Worm (Caenorhabditis elegans): ENCODE results near the gene gst-20.

The gst-20 gene

ce11 chrII:13640210-13640609 is 30.6 kb upstream of the gst-20 start:
- TF ChIP-seq dmd-6 (GFP tag; IDR thresholded peaks at IDR 0.05): peak; percentile 41
- no peak for TF ChIP-seq egl-27 (tag; optimal IDR thresholded peaks at IDR 0.05)
- TF ChIP-seq mdt-29 (GFP tag; IDR thresholded peaks at IDR 0.05): no peak
- no peak for TF ChIP-seq zag-1 (tag; optimal IDR thresholded peaks at IDR 0.05)
- no peak for TF ChIP-seq lin-29 (GFP tag; IDR thresholded peaks at IDR 0.05)
- TF ChIP-seq nhr-11 (tag; optimal IDR thresholded peaks at IDR 0.05): no peak
- no peak for TF ChIP-seq php-3 (GFP tag; IDR thresholded peaks at IDR 0.05)
- TF ChIP-seq F26F4.8 (GFP tag; conservative IDR thresholded peaks at IDR 0.05): no peak
- peak; percentile 60 for TF ChIP-seq nhr-77 (tag; optimal IDR thresholded peaks at IDR 0.05)
- no peak for TF ChIP-seq nhr-10 (tag; optimal IDR thresholded peaks at IDR 0.05)
- TF ChIP-seq nhr-111 (GFP tag; optimal IDR thresholded peaks at IDR 0.05): no peak
- TF ChIP-seq dmd-8 (GFP tag; IDR thresholded peaks at IDR 0.05): no peak
- no peak for TF ChIP-seq pha-4 (GFP tag; IDR thresholded peaks at IDR 0.05)
- TF ChIP-seq pha-4 (tag; optimal IDR thresholded peaks at IDR 0.05): no peak
- TF ChIP-seq mep-1 (tag; optimal IDR thresholded peaks at IDR 0.05): peak; percentile 18
- TF ChIP-seq Y75B8A.6 (GFP tag; IDR thresholded peaks at IDR 0.05): no peak
- TF ChIP-seq ztf-7 (tag; optimal IDR thresholded peaks at IDR 0.05): no peak
- no peak for TF ChIP-seq unc-39 (tag; optimal IDR thresholded peaks at IDR 0.05)
- TF ChIP-seq unc-130 (GFP tag; optimal IDR thresholded peaks at IDR 0.05): no peak
- no peak for TF ChIP-seq F49E8.2 (tag; optimal IDR thresholded peaks at IDR 0.05; ENCODE audit: borderline replicate concordance)
- no peak for TF ChIP-seq dmd-9 (GFP tag; IDR thresholded peaks at IDR 0.05)
- TF ChIP-seq madf-9 (GFP tag; conservative IDR thresholded peaks at IDR 0.05): no peak
- TF ChIP-seq mxl-3 (GFP tag; optimal IDR thresholded peaks at IDR 0.05): no peak
- TF ChIP-seq daf-19 (GFP tag; conservative IDR thresholded peaks at IDR 0.05): no peak
- TF ChIP-seq aly-2 (tag; optimal IDR thresholded peaks at IDR 0.05): no peak
- no peak for TF ChIP-seq zfp-2 (tag; optimal IDR thresholded peaks at IDR 0.05)
- TF ChIP-seq lir-3 (tag; optimal IDR thresholded peaks at IDR 0.05): no peak
- no peak for TF ChIP-seq jun-1 (tag; optimal IDR thresholded peaks at IDR 0.05)
- peak; percentile 11 for TF ChIP-seq nhr-6 (tag; optimal IDR thresholded peaks at IDR 0.05)
- TF ChIP-seq duxl-1 (tag; optimal IDR thresholded peaks at IDR 0.05; ENCODE audit: poor library complexity): no peak
- peak; percentile 58 for TF ChIP-seq hlh-11 (tag; optimal IDR thresholded peaks at IDR 0.05)
- no peak for TF ChIP-seq zip-2 (tag; optimal IDR thresholded peaks at IDR 0.05)
- TF ChIP-seq vab-7 (GFP tag; IDR thresholded peaks at IDR 0.05): no peak
- TF ChIP-seq ces-1 (GFP tag; optimal IDR thresholded peaks at IDR 0.05): no peak
- TF ChIP-seq unc-62 (GFP tag; optimal IDR thresholded peaks at IDR 0.05 in 1 of 2): no peak
- TF ChIP-seq unc-62 (tag; optimal IDR thresholded peaks at IDR 0.05): no peak
- no peak for TF ChIP-seq lim-7 (GFP tag; IDR thresholded peaks at IDR 0.05)
- TF ChIP-seq madf-5 (GFP tag; IDR thresholded peaks at IDR 0.05): no peak
- no peak for TF ChIP-seq ceh-44 (GFP tag; IDR thresholded peaks at IDR 0.05)
- TF ChIP-seq zip-11 (GFP tag; IDR thresholded peaks at IDR 0.05): no peak
- TF ChIP-seq ceh-32 (tag; optimal IDR thresholded peaks at IDR 0.05; ENCODE audit: poor library complexity): no peak
- no peak for TF ChIP-seq lin-1 (GFP tag; IDR thresholded peaks at IDR 0.05)
- no peak for TF ChIP-seq T26A8.4 (GFP tag; IDR thresholded peaks at IDR 0.05)
- no peak for TF ChIP-seq ceh-20 (GFP tag; IDR thresholded peaks at IDR 0.05)
- TF ChIP-seq ztf-11 (tag; optimal IDR thresholded peaks at IDR 0.05): no peak
- TF ChIP-seq ceh-62 (tag; optimal IDR thresholded peaks at IDR 0.05): no peak
- TF ChIP-seq saeg-2 (GFP tag; IDR thresholded peaks at IDR 0.05): no peak
- no peak for TF ChIP-seq hmg-1.1 (GFP tag; IDR thresholded peaks at IDR 0.05)
- peak in 1 of 2 experiments; percentile 48 for TF ChIP-seq hif-1 (tag; optimal IDR thresholded peaks at IDR 0.05)
- TF ChIP-seq nhr-42 (GFP tag; IDR thresholded peaks at IDR 0.05): no peak
- no peak for TF ChIP-seq mxl-2 (GFP tag; conservative IDR thresholded peaks at IDR 0.05)
- TF ChIP-seq snpc-4 (tag; optimal IDR thresholded peaks at IDR 0.05): no peak
- no peak for TF ChIP-seq fkh-10 (GFP tag; optimal IDR thresholded peaks at IDR 0.05)
- TF ChIP-seq arid-1 (GFP tag; conservative IDR thresholded peaks at IDR 0.05): no peak

All from whole organism, L4 larva.